Fruit fly (Drosophila melanogaster) whole organism, prepupa: ENCODE measurements around the gene CG14556.

Source experiments
- CG11294 ChIP-seq: fragments of 200-800 bp; sonication (Bioruptor generic); IDR thresholded peaks from 2 replicates; pipeline ENCODE4 v1.3.6; 2022; ENCODE audit warnings: missing biosample characterization, missing genetic modification characterization
- Eip93F ChIP-seq: fragments of 200-800 bp; sonication (Bioruptor generic); optimal IDR thresholded peaks from 2 replicates; lab custom pipeline; 2016; ENCODE audit warnings: missing biosample characterization, mild to moderate bottlenecking, missing genetic modification characterization
- Ets96B ChIP-seq: fragments of 200-800 bp; optimal IDR thresholded peaks from 2 replicates; lab custom pipeline; 2019; ENCODE audit warnings: missing biosample characterization, mild to moderate bottlenecking, missing genetic modification characterization, moderate library complexity
- Gug ChIP-seq: fragments of 200-800 bp; sonication (Bioruptor generic); IDR thresholded peaks from 2 replicates; pipeline ENCODE4 v1.3.6; 2022; ENCODE audit warnings: missing biosample characterization, missing genetic modification characterization
- Hr39 ChIP-seq: fragments of 200-800 bp; sonication (Bioruptor generic); optimal IDR thresholded peaks from 2 replicates; lab custom pipeline; 2016; ENCODE audit warnings: missing biosample characterization, missing genetic modification characterization
- pdm3 ChIP-seq: fragments of 200-800 bp; sonication (Bioruptor generic); optimal IDR thresholded peaks from 3 replicates; lab custom pipeline; 2016; ENCODE audit warnings: missing biosample characterization, missing genetic modification characterization
- svp ChIP-seq: fragments of 200-800 bp; sonication (Bioruptor generic); peaks from one replicate; lab custom pipeline; 2016; ENCODE audit warnings: missing biosample characterization, missing genetic modification characterization

DNA sequence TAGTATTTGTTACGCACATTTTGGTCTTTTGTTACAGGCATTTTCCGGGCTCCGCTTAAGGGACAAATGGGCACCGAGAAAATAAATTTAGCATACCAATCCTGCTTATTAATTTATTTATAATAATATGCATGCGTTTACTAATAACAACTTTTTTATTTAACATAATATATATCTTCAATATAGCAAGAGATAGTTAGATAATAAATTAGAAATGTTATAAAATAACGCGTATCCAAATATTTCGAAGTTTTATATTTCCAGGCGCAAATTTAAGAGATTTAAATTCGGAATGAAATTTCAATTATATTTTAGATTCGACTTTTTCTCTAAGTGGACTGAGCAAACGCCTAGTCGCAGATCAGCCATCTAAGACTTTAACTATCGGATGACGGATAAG lies 3.6 kb upstream of the CG14556 start:
- TF ChIP-seq svp (GFP tag; lab: Kevin White, UChicago) (no peak), pdm3 (GFP tag; lab: Kevin White, UChicago) (no peak), CG11294 (GFP tag; lab: Robert Waterston, UW) (no peak), Gug (no peak), Hr39 (no peak), Eip93F (GFP tag; lab: Kevin White, UChicago) (no peak), Ets96B (no peak)
